Fruit fly (Drosophila melanogaster) whole organism, embryonic: ENCODE measurements around the gene CG31141.

ENCODE experiments used
- Awh ChIP-seq: fragments of 200-800 bp; sonication (Bioruptor generic); IDR thresholded peaks from 2 replicates; pipeline ENCODE4, ENCODE4 v1.3.6; 2022; ENCODE audit warnings: missing biosample characterization, missing genetic modification characterization
- B-H1 ChIP-seq: fragments of 200-800 bp; sonication (Bioruptor generic); IDR thresholded peaks from 3 replicates; pipeline ENCODE4 v1.3.6; 2022; ENCODE audit warnings: missing biosample characterization, missing genetic modification characterization
- C15 ChIP-seq: fragments of 200-800 bp; sonication (Bioruptor generic); IDR thresholded peaks from 3 replicates; pipeline ENCODE4 v1.3.6; 2022; ENCODE audit warnings: missing biosample characterization, missing genetic modification characterization
- CG11560 ChIP-seq: fragments of 200-800 bp; sonication (Bioruptor generic); IDR thresholded peaks from 3 replicates; pipeline ENCODE4 v1.3.6; 2022; ENCODE audit warnings: missing biosample characterization, missing genetic modification characterization
- CG11723 ChIP-seq: fragments of 200-800 bp; sonication (Bioruptor generic); optimal IDR thresholded peaks from 2 replicates; lab custom pipeline; 2017; ENCODE audit warnings: missing biosample characterization, mild to moderate bottlenecking, missing genetic modification characterization
- CG12236 ChIP-seq: fragments of 200-800 bp; sonication (Bioruptor generic); optimal IDR thresholded peaks from 2 replicates; lab custom pipeline; 2016; ENCODE audit warnings: missing biosample characterization, missing genetic modification characterization
- CG1233 ChIP-seq: fragments of 200-800 bp; sonication (Bioruptor generic); optimal IDR thresholded peaks from 4 replicates; lab custom pipeline; 2018; ENCODE audit warnings: missing biosample characterization, mild to moderate bottlenecking, missing genetic modification characterization
- CG14710 ChIP-seq: fragments of 200-800 bp; sonication (Bioruptor generic); optimal IDR thresholded peaks from 3 replicates; lab custom pipeline; 2019; ENCODE audit warnings: missing biosample characterization, mild to moderate bottlenecking, missing genetic modification characterization, moderate library complexity
- CG15073 ChIP-seq: fragments of 200-800 bp; sonication (Bioruptor generic); optimal IDR thresholded peaks from 2 replicates; lab custom pipeline; 2016; ENCODE audit warnings: missing biosample characterization, missing genetic modification characterization
- CG15269 ChIP-seq: fragments of 200-800 bp; sonication (Bioruptor generic); optimal IDR thresholded peaks from 2 replicates; lab custom pipeline; 2018; ENCODE audit warnings: missing biosample characterization, mild to moderate bottlenecking, missing genetic modification characterization, moderate library complexity
- CG16815 ChIP-seq: fragments of 200-800 bp; sonication (Bioruptor generic); optimal IDR thresholded peaks from 3 replicates; lab custom pipeline; 2017; ENCODE audit warnings: missing biosample characterization, mild to moderate bottlenecking, missing genetic modification characterization
- CG18262 ChIP-seq: fragments of 200-800 bp; optimal IDR thresholded peaks from 3 replicates; lab custom pipeline; 2019; ENCODE audit warnings: missing biosample characterization, mild to moderate bottlenecking, missing genetic modification characterization, moderate library complexity
- CG33557 ChIP-seq: fragments of 200-800 bp; sonication (Bioruptor generic); optimal IDR thresholded peaks from 2 replicates; lab custom pipeline; 2019; ENCODE audit warnings: missing biosample characterization, mild to moderate bottlenecking, missing genetic modification characterization, moderate library complexity
- CG5180 ChIP-seq: fragments of 200-800 bp; sonication (Bioruptor generic); optimal IDR thresholded peaks from 3 replicates; lab custom pipeline; 2017; ENCODE audit warnings: missing biosample characterization, missing genetic modification characterization, mild to moderate bottlenecking, moderate library complexity, missing genetic modification reagents
- CG5245 ChIP-seq: fragments of 200-800 bp; sonication (Bioruptor generic); optimal IDR thresholded peaks from 3 replicates; lab custom pipeline; 2016; ENCODE audit warnings: missing biosample characterization, missing genetic modification characterization
- CG6175 ChIP-seq: fragments of 200-800 bp; sonication (Bioruptor generic); IDR thresholded peaks from 3 replicates; pipeline ENCODE4 v1.3.6; 2022; ENCODE audit warnings: missing biosample characterization, missing genetic modification characterization
- CG8924 ChIP-seq: fragments of 200-800 bp; optimal IDR thresholded peaks from 3 replicates; lab custom pipeline; 2019; ENCODE audit warnings: missing biosample characterization, mild to moderate bottlenecking, missing genetic modification characterization, moderate library complexity
- CrebB ChIP-seq: fragments of 200-800 bp; sonication (Bioruptor generic); optimal IDR thresholded peaks from 3 replicates; lab custom pipeline; 2018; ENCODE audit warnings: missing biosample characterization, mild to moderate bottlenecking, missing genetic modification characterization
- Dref ChIP-seq: fragments of 200-800 bp; sonication (Bioruptor generic); IDR thresholded peaks from 2 replicates; pipeline ENCODE4 v1.3.6; 2022; ENCODE audit warnings: missing biosample characterization, missing genetic modification characterization
- Jarid2 ChIP-seq: fragments of 200-800 bp; sonication (Bioruptor generic); optimal IDR thresholded peaks from 3 replicates; lab custom pipeline; 2017; ENCODE audit warnings: mild to moderate bottlenecking, missing biosample characterization, missing genetic modification reagents, missing genetic modification characterization
- MESR4 ChIP-seq: fragments of 200-800 bp; sonication (Bioruptor generic); optimal IDR thresholded peaks from 2 replicates; lab custom pipeline; 2018; ENCODE audit warnings: missing biosample characterization, mild to moderate bottlenecking, missing genetic modification characterization, moderate library complexity
- Med ChIP-seq: fragments of 200-800 bp; sonication (Bioruptor generic); peaks from one replicate; lab custom pipeline; 2016; ENCODE audit warnings: missing biosample characterization, missing genetic modification characterization, mild to moderate bottlenecking, inconsistent platforms, moderate library complexity
- NC2α ChIP-seq: fragments of 200-800 bp; sonication (Bioruptor generic); optimal IDR thresholded peaks from 2 replicates; lab custom pipeline; 2016; ENCODE audit warnings: missing biosample characterization, missing genetic modification characterization
- NfI ChIP-seq: fragments of 200-800 bp; sonication (Bioruptor generic); optimal IDR thresholded peaks from 3 replicates; lab custom pipeline; 2018; ENCODE audit warnings: missing biosample characterization, mild to moderate bottlenecking, missing genetic modification characterization, moderate library complexity
- Ptx1 ChIP-seq: fragments of 200-800 bp; sonication (Bioruptor generic); IDR thresholded peaks from 2 replicates; pipeline ENCODE4 v1.3.6; 2022; ENCODE audit warnings: missing biosample characterization, missing genetic modification characterization
- Spps ChIP-seq: fragments of 200-800 bp; sonication (Bioruptor generic); optimal IDR thresholded peaks from 2 replicates; lab custom pipeline; 2018; ENCODE audit warnings: missing biosample characterization, mild to moderate bottlenecking, missing genetic modification characterization
- Stat92E ChIP-seq, 3 experiments: fragments of >200 bp in 2 of 3; fragments of 200-800 bp in 1 of 3; sonication (Bioruptor generic) in 1 of 3; optimal IDR thresholded peaks; 2 replicates each; lab custom pipeline; 2017 to 2019; ENCODE audit warnings: missing biosample characterization in 3 of 3, missing genetic modification characterization in 3 of 3, mild to moderate bottlenecking in 1 of 3, moderate library complexity in 1 of 3
- YL-1 ChIP-seq: fragments of 200-800 bp; sonication (Bioruptor generic); optimal IDR thresholded peaks from 3 replicates; lab custom pipeline; 2017; ENCODE audit warnings: missing biosample characterization, mild to moderate bottlenecking, missing genetic modification characterization
- abd-A ChIP-seq: fragments of 200-800 bp; sonication (Bioruptor generic); optimal IDR thresholded peaks from 3 replicates; lab custom pipeline; 2019; ENCODE audit warnings: missing biosample characterization, mild to moderate bottlenecking, missing genetic modification characterization, moderate library complexity
- bowl ChIP-seq: fragments of 200-800 bp; sonication (Bioruptor generic); IDR thresholded peaks from 2 replicates; pipeline ENCODE4 v1.3.6; 2022; ENCODE audit warnings: missing biosample characterization, missing genetic modification characterization
- br ChIP-seq: fragments of >200 bp; optimal IDR thresholded peaks from 2 replicates; lab custom pipeline; 2017
- btn ChIP-seq: fragments of 200-800 bp; sonication (Bioruptor generic); optimal IDR thresholded peaks from 2 replicates; lab custom pipeline; 2016; ENCODE audit warnings: missing biosample characterization, missing genetic modification characterization
- caup ChIP-seq: fragments of 200-800 bp; sonication (Bioruptor generic); optimal IDR thresholded peaks from 3 replicates; lab custom pipeline; 2017; ENCODE audit warnings: missing biosample characterization, mild to moderate bottlenecking, missing genetic modification characterization, moderate library complexity; ENCODE audit not compliant: severe bottlenecking
- danr ChIP-seq: fragments of 200-800 bp; sonication (Bioruptor generic); IDR thresholded peaks from 2 replicates; pipeline ENCODE4 v1.3.6; 2022; ENCODE audit warnings: missing biosample characterization, missing genetic modification characterization
- dati ChIP-seq: fragments of 200-800 bp; sonication (Bioruptor generic); IDR thresholded peaks from 2 replicates; pipeline ENCODE4 v1.3.6; 2022; ENCODE audit warnings: missing biosample characterization, missing genetic modification characterization
- en ChIP-seq: fragments of 200-800 bp; sonication (Bioruptor generic); optimal IDR thresholded peaks from 2 replicates; lab custom pipeline; 2016; ENCODE audit warnings: missing biosample characterization, missing genetic modification characterization
- gce ChIP-seq: fragments of 200-800 bp; sonication (Bioruptor generic); IDR thresholded peaks from 3 replicates; pipeline ENCODE4 v1.3.6; 2022; ENCODE audit warnings: missing biosample characterization, missing genetic modification characterization
- grn ChIP-seq: fragments of 200-800 bp; sonication (Bioruptor generic); optimal IDR thresholded peaks from 3 replicates; lab custom pipeline; 2017; ENCODE audit warnings: missing biosample characterization, missing genetic modification characterization
- gsb-n ChIP-seq: fragments of 200-800 bp; sonication (Bioruptor generic); optimal IDR thresholded peaks from 3 replicates; lab custom pipeline; 2018; ENCODE audit warnings: missing biosample characterization, mild to moderate bottlenecking, missing genetic modification characterization
- kni ChIP-seq: fragments of 200-800 bp; sonication (Bioruptor generic); optimal IDR thresholded peaks from 3 replicates; lab custom pipeline; 2017; ENCODE audit warnings: mild to moderate bottlenecking, missing biosample characterization, missing genetic modification reagents, missing genetic modification characterization
- lbe ChIP-seq: fragments of 200-800 bp; sonication (Bioruptor generic); optimal IDR thresholded peaks from 2 replicates; lab custom pipeline; 2016; ENCODE audit warnings: missing biosample characterization, mild to moderate bottlenecking, missing genetic modification characterization
- lilli ChIP-seq: fragments of 200-800 bp; sonication (Bioruptor generic); optimal IDR thresholded peaks from 3 replicates; lab custom pipeline; 2016; ENCODE audit warnings: missing biosample characterization, missing genetic modification characterization
- mld ChIP-seq: fragments of 200-800 bp; sonication (Bioruptor generic); IDR thresholded peaks from 3 replicates; pipeline ENCODE4 v1.3.6; 2022; ENCODE audit warnings: missing biosample characterization, missing genetic modification characterization; ENCODE audit not compliant: partially characterized antibody
- oc ChIP-seq: fragments of 200-800 bp; sonication (Bioruptor generic); optimal IDR thresholded peaks from 2 replicates; lab custom pipeline; 2018; ENCODE audit warnings: missing biosample characterization, mild to moderate bottlenecking, missing genetic modification characterization, moderate library complexity
- phol ChIP-seq: fragments of 200-800 bp; sonication (Bioruptor generic); optimal IDR thresholded peaks from 3 replicates; lab custom pipeline; 2018; ENCODE audit warnings: missing biosample characterization, mild to moderate bottlenecking, missing genetic modification characterization, moderate library complexity
- pros ChIP-seq: fragments of 200-800 bp; sonication (Bioruptor generic); optimal IDR thresholded peaks from 3 replicates; lab custom pipeline; 2019; ENCODE audit warnings: missing biosample characterization, mild to moderate bottlenecking, missing genetic modification characterization, moderate library complexity
- psq ChIP-seq: fragments of 200-800 bp; sonication (Bioruptor generic); optimal IDR thresholded peaks from 2 replicates; lab custom pipeline; 2017; ENCODE audit warnings: missing biosample characterization, missing genetic modification characterization
- repo ChIP-seq: fragments of 200-800 bp; sonication (Bioruptor generic); optimal IDR thresholded peaks from 2 replicates; lab custom pipeline; 2016; ENCODE audit warnings: missing biosample characterization, missing genetic modification characterization
- sima ChIP-seq: fragments of 200-800 bp; sonication (Bioruptor generic); optimal IDR thresholded peaks from 2 replicates; lab custom pipeline; 2016; ENCODE audit warnings: missing biosample characterization, missing genetic modification characterization
- tap ChIP-seq: fragments of 200-800 bp; optimal IDR thresholded peaks from 3 replicates; lab custom pipeline; 2019; ENCODE audit warnings: missing biosample characterization, mild to moderate bottlenecking, missing genetic modification characterization, moderate library complexity
- trem ChIP-seq: fragments of 200-800 bp; optimal IDR thresholded peaks from 3 replicates; lab custom pipeline; 2019; ENCODE audit warnings: missing biosample characterization, mild to moderate bottlenecking, missing genetic modification characterization, moderate library complexity

Gene CG31141

dm6 chr3R:23887096-23887421, 36.0 kb upstream of the CG31141 start:
- peak; percentile 12 for TF ChIP-seq btn (GFP tag; lab: Kevin White, UChicago)
- peak; percentile 63 for TF ChIP-seq dati
- peak; percentile 97 for TF ChIP-seq phol (tag; lab: Kevin White, UChicago)
- TF ChIP-seq Awh (GFP tag; lab: Robert Waterston, UW), result peak; percentile 96
- peak; percentile 84 for TF ChIP-seq psq
- peak; percentile 78 for TF ChIP-seq CrebB (tag; lab: Kevin White, UChicago)
- no peak for TF ChIP-seq mld
- peak; percentile 80 for TF ChIP-seq caup (GFP tag; lab: Kevin White, UChicago)
- TF ChIP-seq CG11560 (tag; lab: Robert Waterston, UW), result peak; percentile 80
- TF ChIP-seq kni (GFP tag; lab: Kevin White, UChicago), result no peak
- TF ChIP-seq pros (GFP tag; lab: Kevin White, UChicago), result no peak
- TF ChIP-seq Jarid2 (GFP tag; lab: Kevin White, UChicago), result peak; percentile 71
- peak; percentile 97 for TF ChIP-seq Spps (tag; lab: Kevin White, UChicago)
- TF ChIP-seq gce, result peak; percentile 78
- TF ChIP-seq C15, result peak; percentile 75; the same call in 1 of the 3 replicates
- no peak for TF ChIP-seq abd-A (tag; lab: Kevin White, UChicago)
- peak; percentile 93 for TF ChIP-seq Ptx1 (GFP tag; lab: Robert Waterston, UW)
- peak; percentile 71 for TF ChIP-seq CG11723 (GFP tag; lab: Kevin White, UChicago)
- peak; percentile 93 for TF ChIP-seq CG1233 (GFP tag; lab: Kevin White, UChicago)
- TF ChIP-seq CG5180, result peak; percentile 74
- peak; percentile 81 for TF ChIP-seq danr (GFP tag; lab: Robert Waterston, UW)
- TF ChIP-seq tap (tag; lab: Kevin White, UChicago), result peak; percentile 95
- peak; percentile 98 for TF ChIP-seq gsb-n (tag; lab: Kevin White, UChicago)
- TF ChIP-seq CG16815 (GFP tag; lab: Kevin White, UChicago), result peak; percentile 94
- no peak for TF ChIP-seq en (GFP tag; lab: Kevin White, UChicago)
- peak; percentile 74 for TF ChIP-seq Med (GFP tag; lab: Kevin White, UChicago)
- peak; percentile 96 for TF ChIP-seq oc (tag; lab: Kevin White, UChicago)
- TF ChIP-seq NC2α (GFP tag; lab: Kevin White, UChicago), result peak; percentile 23
- peak; percentile 58; the same call in 1 of the 3 replicates for TF ChIP-seq CG6175 (GFP tag; lab: Robert Waterston, UW)
- TF ChIP-seq NfI (GFP tag; lab: Kevin White, UChicago), result peak; percentile 86
- peak; percentile 86 for TF ChIP-seq lbe (GFP tag; lab: Kevin White, UChicago)
- TF ChIP-seq CG12236 (GFP tag; lab: Kevin White, UChicago), result peak; percentile 11
- no peak for TF ChIP-seq grn
- TF ChIP-seq CG15073 (GFP tag; lab: Kevin White, UChicago), result peak; percentile 45
- peak; percentile 82 for TF ChIP-seq bowl
- peak; percentile 20 for TF ChIP-seq MESR4 (GFP tag; lab: Kevin White, UChicago)
- TF ChIP-seq Stat92E (GFP tag; optimal IDR thresholded peaks at IDR 0.05; lab: Kevin White, UChicago), result peak in 1 of 3 experiments; percentile 93
- peak; percentile 98 for TF ChIP-seq CG14710 (tag; lab: Kevin White, UChicago)
- TF ChIP-seq Dref (GFP tag; lab: Robert Waterston, UW), result no peak
- peak; percentile 98 for TF ChIP-seq CG18262 (tag; lab: Kevin White, UChicago)
- peak; percentile 88 for TF ChIP-seq B-H1 (GFP tag; lab: Robert Waterston, UW)
- no peak for TF ChIP-seq sima
- peak; percentile 79 for TF ChIP-seq lilli
- peak; percentile 72 for TF ChIP-seq YL-1
- TF ChIP-seq CG5245 (GFP tag; lab: Kevin White, UChicago), result peak; percentile 88
- peak; percentile 96 for TF ChIP-seq trem
- peak; percentile 97 for TF ChIP-seq CG33557 (GFP tag; lab: Kevin White, UChicago)
- TF ChIP-seq br, result no peak
- peak; percentile 91 for TF ChIP-seq CG15269 (tag; lab: Kevin White, UChicago)
- peak; percentile 96 for TF ChIP-seq CG8924 (tag; lab: Kevin White, UChicago)
- TF ChIP-seq repo, result no peak
